Fruit fly (Drosophila melanogaster) whole organism, wandering third instar larva: Measurements from ENCODE around the gene gdl.
A peak's percentile ranks its signal among the peaks of the same experiment; 100 is the strongest.

Experiments used
- CG32264 ChIP-seq: fragments of 200-800 bp; sonication (Bioruptor generic); optimal IDR thresholded peaks from 2 replicates; lab custom pipeline; 2016; ENCODE audit warnings: missing biosample characterization, missing genetic modification characterization
- GATAd ChIP-seq: sonication (Bioruptor generic); optimal IDR thresholded peaks from 2 replicates; lab custom pipeline; 2016; ENCODE audit warnings: missing biosample characterization, missing genetic modification characterization
- Hr78 ChIP-seq: fragments of >200 bp; optimal IDR thresholded peaks from 2 replicates; lab custom pipeline; 2017; ENCODE audit warnings: missing biosample characterization, missing genetic modification characterization
- br ChIP-seq: fragments of 200-800 bp; sonication (Bioruptor generic); optimal IDR thresholded peaks from 2 replicates; lab custom pipeline; 2016; ENCODE audit warnings: missing biosample characterization, missing genetic modification characterization
- dl ChIP-seq, 2 experiments: fragments of 175-275, 200-275 bp in 1 of 2; fragments of 200-275 bp in 1 of 2; sonication (Bioruptor generic); optimal IDR thresholded peaks; lab custom pipeline; 2018; ENCODE audit warnings: mild to moderate bottlenecking in 2 of 2, missing biosample characterization in 2 of 2, missing genetic modification characterization in 2 of 2, moderate library complexity in 2 of 2; ENCODE audit not compliant: partially characterized antibody in 2 of 2, insufficient read depth in 1 of 2
- dsf ChIP-seq: sonication (Bioruptor generic); optimal IDR thresholded peaks from 2 replicates; lab custom pipeline; 2016; ENCODE audit warnings: missing biosample characterization, missing genetic modification characterization, borderline replicate concordance
- ey ChIP-seq: fragments of 200-800 bp; sonication (Bioruptor generic); optimal IDR thresholded peaks from 2 replicates; lab custom pipeline; 2016; ENCODE audit warnings: missing biosample characterization, missing genetic modification characterization
- jim ChIP-seq: fragments of 175-275, 200-325 bp; sonication (Bioruptor generic); optimal IDR thresholded peaks from 2 replicates; lab custom pipeline; 2016; ENCODE audit warnings: missing biosample characterization, mild to moderate bottlenecking, missing genetic modification characterization
- lola ChIP-seq: fragments of >200 bp; optimal IDR thresholded peaks from 2 replicates; lab custom pipeline; 2017; ENCODE audit warnings: missing biosample characterization, missing genetic modification characterization
- psq ChIP-seq: fragments of 200-800 bp; sonication (Bioruptor generic); optimal IDR thresholded peaks from 3 replicates; lab custom pipeline; 2017; ENCODE audit warnings: missing biosample characterization, mild to moderate bottlenecking, missing genetic modification characterization, moderate library complexity
- tai ChIP-seq: sonication (Bioruptor generic); optimal IDR thresholded peaks from 2 replicates; lab custom pipeline; 2016; ENCODE audit warnings: missing biosample characterization, missing genetic modification characterization
- usp ChIP-seq: fragments of >200 bp; optimal IDR thresholded peaks from 2 replicates; lab custom pipeline; 2017; ENCODE audit warnings: missing biosample characterization, missing genetic modification characterization

DNA sequence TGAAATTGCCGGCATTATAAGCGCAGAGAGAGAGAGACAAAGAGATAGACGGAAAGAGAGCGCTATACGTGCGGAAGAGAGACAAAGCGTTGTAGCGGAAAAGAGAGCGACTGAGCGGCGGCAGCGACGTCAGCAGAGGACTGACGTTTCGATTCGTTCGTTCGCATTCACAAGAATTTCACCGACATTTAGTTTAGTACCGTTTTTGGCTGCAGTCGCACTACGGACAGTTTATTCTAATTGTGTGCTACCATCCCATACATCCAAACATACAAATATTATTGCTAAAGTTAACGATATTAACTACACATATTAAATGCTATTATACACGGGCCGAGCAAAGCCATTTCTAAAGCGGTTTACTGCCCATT, 26.0 kb downstream of the gdl start, which contains the start of gene CrebA:
- TF ChIP-seq psq = no peak
- no peak for TF ChIP-seq CG32264 (GFP tag; lab: Kevin White, UChicago)
- no peak for TF ChIP-seq br (GFP tag; lab: Kevin White, UChicago)
- TF ChIP-seq jim (GFP tag; lab: Kevin White, UChicago) = no peak
- no peak for TF ChIP-seq GATAd (GFP tag; lab: Kevin White, UChicago)
- no peak for TF ChIP-seq dsf (GFP tag; lab: Kevin White, UChicago)
- peak; percentile 83 to 89 for TF ChIP-seq dl (GFP tag; optimal IDR thresholded peaks at IDR 0.05; lab: Kevin White, UChicago; ENCODE audit: insufficient read depth in 1 of 2, partially characterized antibody in 2 of 2)
- no peak for TF ChIP-seq ey (GFP tag; lab: Kevin White, UChicago)
- TF ChIP-seq lola (GFP tag; lab: Kevin White, UChicago) = no peak
- no peak for TF ChIP-seq tai
- TF ChIP-seq Hr78 (GFP tag; lab: Kevin White, UChicago) = no peak
- no peak for TF ChIP-seq usp
